Worm (Caenorhabditis elegans) whole organism, midembryonic: ENCODE results near the gene C55A1.7.

Experiments used
- cog-1 ChIP-seq: sonication (generic microtip); optimal IDR thresholded peaks from 2 replicates; lab custom pipeline; 2016; ENCODE audit warnings: missing genetic modification characterization, missing compliant biosample characterization
- flt-1 ChIP-seq: fragments of 200-800 bp; sonication (Bioruptor generic); IDR thresholded peaks from 2 replicates; pipeline ENCODE4 v1.3.6; 2022; ENCODE audit warnings: missing genetic modification characterization, missing compliant biosample characterization
- klf-2 ChIP-seq: fragments of 200-800 bp; sonication (Bioruptor generic); conservative IDR thresholded peaks from 2 replicates; pipeline ENCODE4 v1.3.6; 2022; ENCODE audit warnings: missing genetic modification reagents, missing genetic modification characterization, missing compliant biosample characterization
- ref-1 ChIP-seq: fragments of 200-800 bp; sonication (Bioruptor generic); conservative IDR thresholded peaks from 2 replicates; pipeline ENCODE4 v1.3.6; 2022; ENCODE audit warnings: missing genetic modification reagents, missing genetic modification characterization, missing compliant biosample characterization
- tab-1 ChIP-seq: fragments of 200-800 bp; sonication (Bioruptor generic); IDR thresholded peaks from 2 replicates; pipeline ENCODE4 v1.3.6; 2022; ENCODE audit warnings: missing genetic modification characterization, missing compliant biosample characterization
- ztf-23 ChIP-seq: fragments of 200-800 bp; sonication (Bioruptor generic); IDR thresholded peaks from 2 replicates; pipeline ENCODE4 v1.3.6; 2022; ENCODE audit warnings: missing genetic modification reagents, missing genetic modification characterization, missing compliant biosample characterization
- ztf-29 ChIP-seq: fragments of 200-800 bp; sonication (Bioruptor generic); IDR thresholded peaks from 2 replicates; pipeline ENCODE4 v1.3.6; 2022; ENCODE audit warnings: missing genetic modification reagents, missing genetic modification characterization, missing compliant biosample characterization

DNA sequence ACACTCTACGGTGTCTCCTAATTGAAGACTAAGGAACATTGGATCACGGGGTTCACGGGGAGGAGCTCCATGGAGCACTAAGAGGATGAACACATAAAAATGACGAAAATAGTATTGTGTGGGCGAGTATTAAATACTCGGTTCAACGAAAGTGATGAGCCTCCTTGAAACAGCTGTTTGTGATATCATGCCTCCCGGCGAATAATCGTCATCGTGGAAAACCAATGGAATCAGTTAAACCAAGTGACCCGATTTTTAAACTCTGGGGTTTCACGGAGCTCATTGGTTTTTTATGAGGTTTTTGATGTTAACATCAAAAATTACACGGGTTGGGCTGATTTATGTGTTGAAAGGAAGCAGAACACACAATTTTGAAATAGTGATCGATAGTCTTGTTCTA lies 14.1 kb upstream of the C55A1.7 start:
- TF ChIP-seq ztf-29 (GFP tag; lab: Robert Waterston, UW), result no peak
- no peak for TF ChIP-seq ref-1 (GFP tag; lab: Robert Waterston, UW)
- TF ChIP-seq klf-2 (GFP tag; lab: Robert Waterston, UW), result no peak
- TF ChIP-seq cog-1 (tag; lab: Kevin White, UChicago), result no peak
- no peak for TF ChIP-seq flt-1 (GFP tag; lab: Robert Waterston, UW)
- no peak for TF ChIP-seq tab-1 (GFP tag; lab: Robert Waterston, UW)
- no peak for TF ChIP-seq ztf-23
